Worm (Caenorhabditis elegans): ENCODE measurements around the gene T19D7.6.

DNA sequence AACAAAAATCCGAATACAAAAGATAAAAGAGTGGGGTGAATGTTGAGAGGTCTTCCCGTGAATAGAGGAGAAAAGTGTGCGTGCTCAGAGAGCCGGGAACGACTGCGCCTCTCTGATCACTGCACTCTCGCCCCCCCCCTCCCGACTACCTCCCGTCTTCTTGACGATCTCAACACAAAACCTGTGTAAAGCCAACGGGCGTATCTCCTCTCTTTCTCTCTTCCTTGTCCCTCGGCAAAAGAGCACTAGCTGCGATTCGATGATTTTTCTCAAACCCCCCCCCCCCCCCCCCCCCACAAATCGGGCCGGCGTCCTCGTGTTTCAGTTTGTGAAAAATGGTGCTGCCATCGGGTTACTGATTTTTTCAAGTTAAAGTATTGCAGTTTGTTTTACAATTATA, 48.9 kb downstream of the T19D7.6 start:
- TF ChIP-seq ztf-11 (tag; optimal IDR thresholded peaks at IDR 0.05) = no peak
- no peak for TF ChIP-seq nhr-10 (tag; optimal IDR thresholded peaks at IDR 0.05)
- TF ChIP-seq ama-1 (optimal IDR thresholded peaks at IDR 0.05) = no peak
- no peak for TF ChIP-seq lin-39 (tag; optimal IDR thresholded peaks at IDR 0.05)
- TF ChIP-seq nhr-237 (tag; optimal IDR thresholded peaks at IDR 0.05) = no peak
- TF ChIP-seq F13H6.1 (tag; optimal IDR thresholded peaks at IDR 0.05) = no peak
- no peak for TF ChIP-seq zag-1 (tag; optimal IDR thresholded peaks at IDR 0.05)
- TF ChIP-seq nhr-12 (tag; optimal IDR thresholded peaks at IDR 0.05) = no peak
- no peak for TF ChIP-seq snpc-4 (tag; optimal IDR thresholded peaks at IDR 0.05)
- no peak for TF ChIP-seq nhr-21 (tag; optimal IDR thresholded peaks at IDR 0.05)
- TF ChIP-seq nhr-25 (tag; optimal IDR thresholded peaks at IDR 0.05) = no peak
- no peak for TF ChIP-seq unc-39 (tag; optimal IDR thresholded peaks at IDR 0.05)

Measured in whole organism, L2 larva.